Fruit fly (Drosophila melanogaster) whole organism, prepupa: ENCODE data around the gene boi.

Experiments used
- Blimp-1 ChIP-seq: fragments of 200-800 bp; sonication (Bioruptor generic); optimal IDR thresholded peaks from 3 replicates; lab custom pipeline; 2017; ENCODE audit warnings: missing biosample characterization, missing genetic modification characterization, mild to moderate bottlenecking, moderate library complexity, missing genetic modification reagents
- CG10631 ChIP-seq: fragments of 200-800 bp; sonication (Bioruptor generic); optimal IDR thresholded peaks from 2 replicates; lab custom pipeline; 2016; ENCODE audit warnings: missing biosample characterization, missing genetic modification characterization
- CG10669 ChIP-seq: fragments of 200-800 bp; sonication (Bioruptor generic); optimal IDR thresholded peaks from 3 replicates; lab custom pipeline; 2018; ENCODE audit warnings: missing biosample characterization, mild to moderate bottlenecking, missing genetic modification characterization, moderate library complexity
- CG11902 ChIP-seq: fragments of 200-800 bp; sonication (Bioruptor generic); optimal IDR thresholded peaks from 3 replicates; lab custom pipeline; 2016; ENCODE audit warnings: missing biosample characterization, missing genetic modification characterization
- CG15336 ChIP-seq: fragments of 200-800 bp; sonication (Bioruptor generic); IDR thresholded peaks from 2 replicates; pipeline ENCODE4 v1.3.6; 2022; ENCODE audit warnings: missing biosample characterization, missing genetic modification characterization
- CG16779 ChIP-seq: fragments of 200-800 bp; sonication (Bioruptor generic); optimal IDR thresholded peaks from 3 replicates; lab custom pipeline; 2017; ENCODE audit warnings: missing biosample characterization, mild to moderate bottlenecking, missing genetic modification characterization
- CG3032 ChIP-seq: fragments of 200-800 bp; optimal IDR thresholded peaks from 2 replicates; lab custom pipeline; 2019; ENCODE audit warnings: missing biosample characterization, mild to moderate bottlenecking, missing genetic modification characterization, moderate library complexity
- CG32006 ChIP-seq: fragments of 200-800 bp; sonication (Bioruptor generic); optimal IDR thresholded peaks from 3 replicates; lab custom pipeline; 2017; ENCODE audit warnings: missing biosample characterization, mild to moderate bottlenecking, missing genetic modification characterization
- CG6163 ChIP-seq: fragments of 200-800 bp; sonication (Bioruptor generic); IDR thresholded peaks from 3 replicates; pipeline ENCODE4 v1.3.6; 2022; ENCODE audit warnings: missing biosample characterization, missing genetic modification characterization
- CG6792 ChIP-seq: fragments of 200-800 bp; sonication (Bioruptor generic); optimal IDR thresholded peaks from 3 replicates; lab custom pipeline; 2016; ENCODE audit warnings: missing biosample characterization, missing genetic modification characterization
- CG6808 ChIP-seq: fragments of 200-800 bp; sonication (Bioruptor generic); optimal IDR thresholded peaks from 3 replicates; lab custom pipeline; 2017; ENCODE audit warnings: missing biosample characterization, missing genetic modification characterization, mild to moderate bottlenecking, moderate library complexity, missing genetic modification reagents
- CG6854 ChIP-seq: fragments of 200-800 bp; sonication (Bioruptor generic); optimal IDR thresholded peaks from 2 replicates; lab custom pipeline; 2017; ENCODE audit warnings: missing biosample characterization, mild to moderate bottlenecking, missing genetic modification characterization
- CG7368 ChIP-seq: fragments of 200-800 bp; sonication (Bioruptor generic); optimal IDR thresholded peaks from 3 replicates; lab custom pipeline; 2016; ENCODE audit warnings: missing biosample characterization, missing genetic modification characterization
- CG8632 ChIP-seq: fragments of 200-800 bp; sonication (Bioruptor generic); optimal IDR thresholded peaks from 3 replicates; lab custom pipeline; 2016; ENCODE audit warnings: missing biosample characterization, missing genetic modification characterization
- CG9139 ChIP-seq: fragments of 200-800 bp; sonication (Bioruptor generic); optimal IDR thresholded peaks from 3 replicates; lab custom pipeline; 2017; ENCODE audit warnings: missing biosample characterization, mild to moderate bottlenecking, missing genetic modification characterization
- Eip78C ChIP-seq: fragments of 200-800 bp; sonication (Bioruptor generic); peaks from one replicate; lab custom pipeline; 2016; ENCODE audit warnings: missing biosample characterization, missing genetic modification characterization
- Eip93F ChIP-seq: fragments of 200-800 bp; sonication (Bioruptor generic); optimal IDR thresholded peaks from 2 replicates; lab custom pipeline; 2016; ENCODE audit warnings: missing biosample characterization, mild to moderate bottlenecking, missing genetic modification characterization
- Ets21C ChIP-seq: fragments of 200-800 bp; sonication (Bioruptor generic); optimal IDR thresholded peaks from 3 replicates; lab custom pipeline; 2016; ENCODE audit warnings: missing biosample characterization, missing genetic modification characterization
- Ets96B ChIP-seq: fragments of 200-800 bp; optimal IDR thresholded peaks from 2 replicates; lab custom pipeline; 2019; ENCODE audit warnings: missing biosample characterization, mild to moderate bottlenecking, missing genetic modification characterization, moderate library complexity
- Hr39 ChIP-seq: fragments of 200-800 bp; sonication (Bioruptor generic); optimal IDR thresholded peaks from 2 replicates; lab custom pipeline; 2016; ENCODE audit warnings: missing biosample characterization, missing genetic modification characterization
- Hr4 ChIP-seq: fragments of 200-800 bp; sonication (Bioruptor generic); optimal IDR thresholded peaks from 3 replicates; lab custom pipeline; 2016; ENCODE audit warnings: missing biosample characterization, missing genetic modification characterization
- Smox ChIP-seq: fragments of 200-800 bp; sonication (Bioruptor generic); optimal IDR thresholded peaks from 3 replicates; lab custom pipeline; 2016; ENCODE audit warnings: missing biosample characterization, missing genetic modification characterization
- Sox14 ChIP-seq: fragments of 200-800 bp; sonication (Bioruptor generic); optimal IDR thresholded peaks from 3 replicates; lab custom pipeline; 2016; ENCODE audit warnings: missing biosample characterization, missing genetic modification characterization
- Sox15 ChIP-seq: fragments of 200-800 bp; sonication (Bioruptor generic); optimal IDR thresholded peaks from 3 replicates; lab custom pipeline; 2016; ENCODE audit warnings: missing biosample characterization, missing genetic modification characterization
- achi ChIP-seq: fragments of 200-800 bp; sonication (Bioruptor generic); optimal IDR thresholded peaks from 3 replicates; lab custom pipeline; 2016; ENCODE audit warnings: missing biosample characterization, missing genetic modification characterization
- acj6 ChIP-seq: fragments of 200-800 bp; sonication (Bioruptor generic); optimal IDR thresholded peaks from 3 replicates; lab custom pipeline; 2016; ENCODE audit warnings: missing biosample characterization, missing genetic modification characterization
- cyc ChIP-seq: fragments of 200-800 bp; sonication (Bioruptor generic); optimal IDR thresholded peaks from 3 replicates; lab custom pipeline; 2016; ENCODE audit warnings: missing biosample characterization, missing genetic modification characterization
- dac ChIP-seq: fragments of 200-800 bp; sonication (Bioruptor generic); optimal IDR thresholded peaks from 2 replicates; lab custom pipeline; 2017; ENCODE audit warnings: missing biosample characterization, mild to moderate bottlenecking, missing genetic modification characterization
- eg ChIP-seq: fragments of 200-800 bp; sonication (Bioruptor generic); IDR thresholded peaks from 3 replicates; pipeline ENCODE4 v1.3.6; 2022; ENCODE audit warnings: missing biosample characterization, missing genetic modification characterization
- esn ChIP-seq: fragments of 200-800 bp; sonication (Bioruptor generic); optimal IDR thresholded peaks from 2 replicates; lab custom pipeline; 2016; ENCODE audit warnings: missing biosample characterization, mild to moderate bottlenecking, missing genetic modification characterization, moderate library complexity
- fd59A ChIP-seq: fragments of 200-800 bp; sonication (Bioruptor generic); optimal IDR thresholded peaks from 2 replicates; lab custom pipeline; 2017; ENCODE audit warnings: missing biosample characterization, mild to moderate bottlenecking, missing genetic modification characterization, missing genetic modification reagents
- fd85E ChIP-seq: fragments of 200-800 bp; sonication (Bioruptor generic); optimal IDR thresholded peaks from 3 replicates; lab custom pipeline; 2016; ENCODE audit warnings: missing biosample characterization, missing genetic modification characterization
- fkh ChIP-seq: fragments of 200-800 bp; sonication (Bioruptor generic); optimal IDR thresholded peaks from 3 replicates; lab custom pipeline; 2017; ENCODE audit warnings: missing biosample characterization, mild to moderate bottlenecking, missing genetic modification characterization, moderate library complexity
- salr ChIP-seq, 2 experiments: fragments of 200-800 bp; sonication (Bioruptor generic); optimal IDR thresholded peaks; 3 replicates each; lab custom pipeline; 2016 to 2018; ENCODE audit warnings: missing biosample characterization in 2 of 2, missing genetic modification characterization in 2 of 2, mild to moderate bottlenecking in 1 of 2
- spab ChIP-seq: fragments of 200-800 bp; sonication (Bioruptor generic); optimal IDR thresholded peaks from 2 replicates; lab custom pipeline; 2017; ENCODE audit warnings: missing biosample characterization, mild to moderate bottlenecking, missing genetic modification characterization, missing genetic modification reagents
- svp ChIP-seq: fragments of 200-800 bp; sonication (Bioruptor generic); peaks from one replicate; lab custom pipeline; 2016; ENCODE audit warnings: missing biosample characterization, missing genetic modification characterization
- topi ChIP-seq: fragments of 200-800 bp; sonication (Bioruptor generic); optimal IDR thresholded peaks from 3 replicates; lab custom pipeline; 2016; ENCODE audit warnings: missing biosample characterization, missing genetic modification characterization
- vri ChIP-seq: fragments of 200-800 bp; sonication (Bioruptor generic); optimal IDR thresholded peaks from 3 replicates; lab custom pipeline; 2016; ENCODE audit warnings: missing biosample characterization, mild to moderate bottlenecking, missing genetic modification characterization

Gene boi

DNA sequence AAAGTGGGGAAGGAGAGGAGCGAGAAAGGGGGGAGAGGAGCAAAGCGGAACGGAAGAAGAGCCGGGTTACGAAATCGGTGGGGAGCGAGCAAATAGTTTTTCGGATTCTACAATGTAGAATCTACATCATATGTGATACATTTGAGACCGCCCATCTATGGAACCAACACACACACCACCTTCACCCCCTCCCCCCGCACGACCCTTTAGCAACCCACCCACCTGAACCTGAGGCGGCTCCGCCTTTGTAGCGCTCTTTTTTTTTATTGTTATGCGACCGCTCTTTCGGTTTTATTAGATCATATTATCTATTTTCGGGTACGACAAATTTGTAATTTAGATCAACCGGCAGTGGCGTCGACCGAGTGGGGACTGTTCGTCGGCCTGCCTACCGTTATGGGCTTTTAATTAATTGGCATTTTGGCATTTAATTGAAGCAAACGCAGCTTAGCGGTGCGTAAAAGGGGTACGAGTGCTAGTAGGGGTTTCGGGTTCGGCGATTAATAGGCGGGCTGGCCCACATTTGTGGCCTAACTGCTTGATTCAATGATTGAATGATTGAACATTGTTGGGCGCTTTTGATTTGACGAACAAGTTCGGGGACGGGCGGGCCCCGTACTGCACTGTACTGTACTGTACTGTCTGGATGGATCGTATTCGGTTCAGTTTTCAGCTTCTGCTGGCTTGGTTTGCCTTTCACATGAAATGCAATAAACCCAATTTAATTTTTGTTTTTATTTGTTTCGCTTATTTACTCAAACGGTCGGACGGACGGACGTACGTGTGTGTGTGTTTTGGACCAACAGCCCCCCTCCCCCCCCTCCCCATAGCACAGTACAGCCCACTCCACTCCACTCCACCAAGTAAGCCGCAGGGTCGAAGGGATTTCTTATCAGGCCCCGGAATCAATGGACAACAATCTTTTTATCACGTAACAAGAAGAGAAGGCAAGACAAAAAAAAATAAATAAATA, 8.1 kb downstream of the boi start:
- TF ChIP-seq Ets96B (no peak), fkh (GFP tag; lab: Kevin White, UChicago) (peak; percentile 81), CG10631 (GFP tag; lab: Kevin White, UChicago) (no peak)
- TF ChIP-seq, all 60 proteins: peak for 1

DNA sequence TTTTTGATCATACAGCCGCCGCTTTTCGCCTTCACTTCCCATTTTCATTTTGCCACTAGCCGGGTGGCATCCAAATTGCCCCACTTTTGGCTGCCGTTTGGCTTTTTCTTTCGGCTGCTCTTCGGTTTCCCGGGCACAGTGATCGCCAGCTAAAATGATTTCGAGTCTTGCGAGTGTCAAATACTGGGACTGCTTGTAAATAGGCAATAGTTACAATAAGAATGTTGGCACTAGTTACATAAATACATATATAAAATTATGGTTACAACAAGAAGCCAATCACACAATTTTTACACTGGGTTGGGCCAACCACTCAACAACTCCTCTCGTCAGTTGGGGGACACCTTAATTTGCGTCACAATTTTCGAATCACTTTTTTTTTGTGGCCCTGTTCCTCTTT, 10.0 kb downstream of the boi start:
- TF ChIP-seq CG6792 (GFP tag; lab: Kevin White, UChicago) (no peak), Blimp-1 (GFP tag; lab: Kevin White, UChicago) (no peak), salr (GFP tag; optimal IDR thresholded peaks at IDR 0.05; lab: Kevin White, UChicago) (no peak), CG15336 (GFP tag; lab: Robert Waterston, UW) (0 out of 2 replicates have a peak, but pooled peaks have one; percentile 11), esn (GFP tag; lab: Kevin White, UChicago) (no peak), achi (GFP tag; lab: Kevin White, UChicago) (no peak), spab (GFP tag; lab: Kevin White, UChicago) (no peak), CG11902 (GFP tag; lab: Kevin White, UChicago) (no peak), Sox14 (GFP tag; lab: Kevin White, UChicago) (no peak), vri (GFP tag; lab: Kevin White, UChicago) (no peak), Sox15 (GFP tag; lab: Kevin White, UChicago) (no peak), fkh (GFP tag; lab: Kevin White, UChicago) (no peak), topi (no peak), fd85E (no peak), eg (GFP tag; lab: Robert Waterston, UW) (0 out of 3 replicates have a peak, but pooled peaks have one; percentile 3), Eip78C (GFP tag; lab: Kevin White, UChicago) (peak; percentile 53), CG8632 (GFP tag; lab: Kevin White, UChicago) (no peak), Eip93F (no peak), Hr39 (GFP tag; lab: Kevin White, UChicago) (no peak), Hr4 (GFP tag; lab: Kevin White, UChicago) (peak; percentile 5), Ets96B (no peak)

DNA sequence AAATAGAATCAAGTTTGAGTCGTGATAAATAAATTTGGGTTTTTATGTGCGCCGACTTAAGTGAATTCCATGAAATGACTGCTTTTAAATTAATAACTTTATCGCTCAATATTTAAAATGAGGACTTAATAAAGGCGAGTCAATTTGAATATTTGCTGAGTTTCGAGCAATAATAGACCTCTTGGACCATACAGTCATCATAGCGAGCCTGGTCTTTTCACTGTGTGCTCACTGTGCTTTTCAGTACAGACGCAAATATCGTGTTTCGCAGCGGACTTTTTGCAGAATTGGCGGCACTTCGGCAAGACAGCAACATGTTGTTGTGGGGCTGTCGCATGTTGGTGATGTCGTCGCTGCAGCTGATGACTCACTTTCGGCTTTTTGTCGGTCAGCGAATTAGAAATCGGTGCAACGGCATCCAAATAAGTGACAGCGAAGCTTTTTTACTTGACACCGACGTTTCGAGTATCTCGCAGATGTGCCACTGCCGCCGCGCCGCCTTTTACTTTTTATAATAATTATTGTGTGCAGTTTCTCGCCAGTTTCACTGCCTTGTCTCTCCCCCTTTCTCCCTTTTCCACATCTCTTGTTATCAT, 11.9 kb downstream of the boi start:
- TF ChIP-seq eg (GFP tag; lab: Robert Waterston, UW), result peak; percentile 51; the same call in 1 of the 3 replicates
- no peak for TF ChIP-seq Smox (GFP tag; lab: Kevin White, UChicago)
- 0 out of 2 replicates have a peak, but pooled peaks have one; percentile 28 for TF ChIP-seq CG15336 (GFP tag; lab: Robert Waterston, UW)
- 0 out of 3 replicates have a peak, but pooled peaks have one; percentile 41 for TF ChIP-seq CG6163
- TF ChIP-seq svp (GFP tag; lab: Kevin White, UChicago), result no peak
- peak; percentile 23 for TF ChIP-seq Eip78C (GFP tag; lab: Kevin White, UChicago)
- peak; percentile 5 for TF ChIP-seq CG32006 (GFP tag; lab: Kevin White, UChicago)
- TF ChIP-seq CG7368, result no peak
- peak; percentile 36 for TF ChIP-seq Hr4 (GFP tag; lab: Kevin White, UChicago)
- TF ChIP-seq CG6854 (GFP tag; lab: Kevin White, UChicago), result no peak
- TF ChIP-seq acj6 (GFP tag; lab: Kevin White, UChicago), result no peak
- TF ChIP-seq, all 60 proteins: peak for 6

dm6 chrX:2455337-2456246, 14.3 kb downstream of the boi start:
- TF ChIP-seq CG16779, result no peak
- peak; percentile 35 for TF ChIP-seq CG3032 (tag; lab: Kevin White, UChicago)
- no peak for TF ChIP-seq fd85E
- TF ChIP-seq CG7368, result no peak
- TF ChIP-seq eg (GFP tag; lab: Robert Waterston, UW), result no peak
- TF ChIP-seq CG10631 (GFP tag; lab: Kevin White, UChicago), result peak; percentile 70
- TF ChIP-seq fd59A (GFP tag; lab: Kevin White, UChicago), result peak; percentile 52
- no peak for TF ChIP-seq Eip93F
- TF ChIP-seq cyc (GFP tag; lab: Kevin White, UChicago), result peak; percentile 52
- no peak for TF ChIP-seq CG9139 (GFP tag; lab: Kevin White, UChicago)
- peak; percentile 43 for TF ChIP-seq CG10669
- no peak for TF ChIP-seq CG6854 (GFP tag; lab: Kevin White, UChicago)
- peak; percentile 80 for TF ChIP-seq Eip78C (GFP tag; lab: Kevin White, UChicago)
- no peak for TF ChIP-seq Hr4 (GFP tag; lab: Kevin White, UChicago)
- peak; percentile 56 for TF ChIP-seq Ets21C (GFP tag; lab: Kevin White, UChicago)
- peak; percentile 70 for TF ChIP-seq CG32006 (GFP tag; lab: Kevin White, UChicago)
- peak; percentile 55 for TF ChIP-seq CG6808 (GFP tag; lab: Kevin White, UChicago)
- no peak for TF ChIP-seq dac
- no peak for TF ChIP-seq Blimp-1 (GFP tag; lab: Kevin White, UChicago)
